Worm (Caenorhabditis elegans): Measurements from ENCODE around the gene sulp-4.

ce11 chrV:11899149-11899548 lies 24.0 kb downstream of the sulp-4 start, which contains the start of gene sma-1:
- TF ChIP-seq him-1 (tag; optimal IDR thresholded peaks at IDR 0.05) = no peak
- no peak for TF ChIP-seq W03F9.2 (tag; optimal IDR thresholded peaks at IDR 0.05)
